Fruit fly (Drosophila melanogaster): ENCODE data around the gene smg.
A peak's percentile ranks its signal among the peaks of the same experiment; 100 is the strongest.

Gene smg

DNA sequence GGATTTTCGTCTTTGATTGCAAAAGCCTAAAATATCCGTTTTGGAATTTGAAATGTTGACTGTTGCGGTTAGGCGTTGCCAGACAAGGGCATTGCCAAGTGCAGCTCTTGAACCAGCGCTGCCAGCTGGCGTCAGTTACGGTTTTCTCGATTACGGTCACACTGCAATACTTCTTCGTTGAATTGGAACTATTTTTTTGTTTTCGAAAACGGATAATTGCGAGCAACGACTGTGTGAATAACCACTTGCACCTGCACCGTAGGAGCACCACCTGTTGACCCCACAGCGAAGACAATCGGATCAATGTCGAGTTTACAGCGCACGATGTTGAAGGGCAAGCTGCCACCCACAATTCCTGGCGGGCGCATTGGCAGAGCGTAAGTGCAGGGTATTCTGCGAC, 11.2 kb downstream of the smg start, which contains the start of gene CG5068:
TSS of gene CG5068 (plus strand) at position 129 of the 400 bp plus-strand sequence.
- TF ChIP-seq bab1 (GFP tag; optimal IDR thresholded peaks at IDR 0.05) (peak; percentile 10), Hr96 (GFP tag; optimal IDR thresholded peaks at IDR 0.05) (no peak)

DNA sequence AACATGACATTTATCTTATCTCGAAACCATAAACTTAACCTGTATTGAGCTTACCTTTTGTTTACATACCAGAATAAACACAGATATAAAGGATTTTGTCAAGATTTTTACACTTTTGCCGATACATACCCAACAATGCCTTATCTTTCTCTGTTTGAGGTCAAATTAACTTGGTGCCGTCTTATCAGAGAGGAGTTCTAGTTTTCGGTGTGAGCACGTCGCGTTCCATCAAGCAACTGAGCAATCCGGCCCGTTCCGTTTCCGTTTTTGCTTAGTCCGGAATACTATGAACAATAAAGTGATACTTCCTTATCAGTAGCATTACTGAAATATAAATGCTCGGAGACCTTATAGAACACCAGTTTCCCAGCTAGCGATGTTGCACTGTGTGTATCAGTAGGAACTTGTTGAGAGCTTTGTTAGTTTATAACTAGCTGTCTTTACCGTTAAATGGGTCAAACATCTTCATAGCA, 11.9 kb downstream of the smg start, which contains the start of gene Galk:
TSS of gene Galk (minus strand) at position 244 of the 473 bp plus-strand sequence.
- peak; percentile 22 for TF ChIP-seq ovo (GFP tag; optimal IDR thresholded peaks at IDR 0.05)
- peak; percentile 28 for TF ChIP-seq CG1620 (GFP tag; optimal IDR thresholded peaks at IDR 0.05)
- no peak for TF ChIP-seq pad (GFP tag; optimal IDR thresholded peaks at IDR 0.05)
- peak; percentile 44 for TF ChIP-seq CG12768 (GFP tag; optimal IDR thresholded peaks at IDR 0.05)
- TF ChIP-seq CG14711 (tag; optimal IDR thresholded peaks at IDR 0.05): no peak
- TF ChIP-seq Crg-1 (GFP tag; optimal IDR thresholded peaks at IDR 0.05): peak; percentile 5
- peak; percentile 13 for TF ChIP-seq Clk (GFP tag; optimal IDR thresholded peaks at IDR 0.05)
- peak; percentile 45 for TF ChIP-seq Mnt (GFP tag; optimal IDR thresholded peaks at IDR 0.05)
- no peak for TF ChIP-seq CG7045 (GFP tag; optimal IDR thresholded peaks at IDR 0.05)
- TF ChIP-seq tj (GFP tag; optimal IDR thresholded peaks at IDR 0.05): peak; percentile 25
- peak; percentile 64 for TF ChIP-seq CG5204 (GFP tag; optimal IDR thresholded peaks at IDR 0.05)
- TF ChIP-seq toe (GFP tag; optimal IDR thresholded peaks at IDR 0.05): no peak
- TF ChIP-seq CG7101 (tag; optimal IDR thresholded peaks at IDR 0.05): peak; percentile 59
- no peak for TF ChIP-seq bab1 (GFP tag; optimal IDR thresholded peaks at IDR 0.05)
- peak; percentile 29 for TF ChIP-seq cic (GFP tag; optimal IDR thresholded peaks at IDR 0.05)
- TF ChIP-seq CG11617 (GFP tag; optimal IDR thresholded peaks at IDR 0.05): no peak
- TF ChIP-seq kay (GFP tag; ENCODE audit: borderline replicate concordance): no peak
- TF ChIP-seq CG33017 (tag; optimal IDR thresholded peaks at IDR 0.05): peak; percentile 70

DNA sequence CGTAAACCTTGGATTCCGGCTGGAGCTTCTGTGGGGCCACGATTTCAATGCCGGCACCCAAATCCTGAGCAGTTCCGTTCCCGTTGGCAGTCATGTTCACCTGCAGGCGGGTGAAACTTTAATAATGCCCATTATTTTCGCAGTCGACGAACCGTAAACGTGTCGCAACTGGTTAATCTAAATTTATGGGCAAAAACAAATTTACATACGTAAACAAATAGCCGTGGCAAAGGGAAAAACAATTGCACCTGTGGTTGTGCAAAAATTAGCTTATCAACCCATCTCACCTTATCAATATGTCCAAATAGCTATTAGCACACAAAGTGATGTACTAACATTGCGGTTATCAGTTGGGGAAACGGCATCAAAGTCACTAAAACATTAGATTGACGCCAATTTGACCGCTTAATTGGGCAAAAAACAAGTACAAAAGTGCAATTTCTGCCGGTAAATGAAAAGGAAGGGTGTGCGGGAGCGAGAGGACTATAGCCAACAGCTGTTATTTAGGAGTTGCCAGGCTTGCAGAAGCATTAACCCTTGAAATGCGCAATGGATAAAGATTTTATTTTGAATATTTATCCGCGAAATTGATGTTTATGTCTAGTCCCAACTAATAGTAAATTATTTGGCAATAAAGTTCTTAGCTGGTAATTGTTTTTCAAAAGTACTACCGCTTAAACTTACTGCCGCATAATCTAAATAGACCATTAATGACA, 12.5 kb downstream of the smg start:
- peak; percentile 28 for TF ChIP-seq CG11617 (GFP tag; optimal IDR thresholded peaks at IDR 0.05)
- TF ChIP-seq Crg-1 (GFP tag; optimal IDR thresholded peaks at IDR 0.05): peak; percentile 19
- TF ChIP-seq CG33017 (tag; optimal IDR thresholded peaks at IDR 0.05): peak; percentile 58
- peak; percentile 25 for TF ChIP-seq tj (GFP tag; optimal IDR thresholded peaks at IDR 0.05)
- no peak for TF ChIP-seq CG7101 (tag; optimal IDR thresholded peaks at IDR 0.05)
- peak; percentile 89 for TF ChIP-seq CG14711 (tag; optimal IDR thresholded peaks at IDR 0.05)
- TF ChIP-seq toe (GFP tag; optimal IDR thresholded peaks at IDR 0.05): no peak
- peak; percentile 41 for TF ChIP-seq CG12768 (GFP tag; optimal IDR thresholded peaks at IDR 0.05)
- no peak for TF ChIP-seq CG1620 (GFP tag; optimal IDR thresholded peaks at IDR 0.05)
- TF ChIP-seq cnc (optimal IDR thresholded peaks at IDR 0.05): no peak
- peak; percentile 79 for TF ChIP-seq cic (GFP tag; optimal IDR thresholded peaks at IDR 0.05)
- TF ChIP-seq kay (GFP tag; ENCODE audit: borderline replicate concordance): peak; percentile 7
- peak; percentile 37 for TF ChIP-seq Mnt (GFP tag; optimal IDR thresholded peaks at IDR 0.05)
- no peak for TF ChIP-seq bab1 (GFP tag; optimal IDR thresholded peaks at IDR 0.05)
- TF ChIP-seq pad (GFP tag; optimal IDR thresholded peaks at IDR 0.05): no peak
- TF ChIP-seq CG5204 (GFP tag; optimal IDR thresholded peaks at IDR 0.05): no peak
- TF ChIP-seq Clk (GFP tag; optimal IDR thresholded peaks at IDR 0.05): no peak
- TF ChIP-seq CG7045 (GFP tag; optimal IDR thresholded peaks at IDR 0.05): peak; percentile 60
- peak; percentile 8 for TF ChIP-seq Hr96 (GFP tag; optimal IDR thresholded peaks at IDR 0.05)
- no peak for TF ChIP-seq ovo (GFP tag; optimal IDR thresholded peaks at IDR 0.05)

DNA sequence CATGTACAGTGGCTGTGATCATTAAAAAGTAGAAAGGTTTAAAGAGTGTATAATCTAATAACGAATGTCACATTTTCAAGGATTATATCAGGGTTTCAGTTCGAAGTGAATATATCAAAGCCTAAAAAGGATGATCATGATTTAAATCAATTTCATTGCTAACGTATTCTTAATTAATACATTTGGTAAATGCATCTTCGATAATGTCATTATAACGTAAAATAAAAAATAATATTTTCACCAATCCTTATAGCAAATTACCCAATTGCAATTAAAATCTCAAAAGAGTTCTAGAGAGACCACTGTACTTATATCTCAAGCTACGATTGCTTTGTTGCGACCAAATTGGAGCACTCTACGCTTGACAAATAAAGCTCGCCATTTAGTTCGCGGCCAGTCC, 15.7 kb downstream of the smg start:
- TF ChIP-seq Crg-1 (GFP tag; optimal IDR thresholded peaks at IDR 0.05) (no peak), toe (GFP tag; optimal IDR thresholded peaks at IDR 0.05) (no peak), ovo (GFP tag; optimal IDR thresholded peaks at IDR 0.05) (no peak), CG7045 (GFP tag; optimal IDR thresholded peaks at IDR 0.05) (no peak), CG12768 (GFP tag; optimal IDR thresholded peaks at IDR 0.05) (no peak), kay (GFP tag; ENCODE audit: borderline replicate concordance) (no peak), Hr96 (GFP tag; optimal IDR thresholded peaks at IDR 0.05) (no peak), CG1620 (GFP tag; optimal IDR thresholded peaks at IDR 0.05) (no peak), CG7101 (tag; optimal IDR thresholded peaks at IDR 0.05) (no peak), pad (GFP tag; optimal IDR thresholded peaks at IDR 0.05) (no peak), tj (GFP tag; optimal IDR thresholded peaks at IDR 0.05) (no peak), bab1 (GFP tag; optimal IDR thresholded peaks at IDR 0.05) (no peak), CG5204 (GFP tag; optimal IDR thresholded peaks at IDR 0.05) (no peak), cnc (optimal IDR thresholded peaks at IDR 0.05) (no peak), cic (GFP tag; optimal IDR thresholded peaks at IDR 0.05) (no peak), CG33017 (tag; optimal IDR thresholded peaks at IDR 0.05) (no peak), Mnt (GFP tag; optimal IDR thresholded peaks at IDR 0.05) (no peak)

DNA sequence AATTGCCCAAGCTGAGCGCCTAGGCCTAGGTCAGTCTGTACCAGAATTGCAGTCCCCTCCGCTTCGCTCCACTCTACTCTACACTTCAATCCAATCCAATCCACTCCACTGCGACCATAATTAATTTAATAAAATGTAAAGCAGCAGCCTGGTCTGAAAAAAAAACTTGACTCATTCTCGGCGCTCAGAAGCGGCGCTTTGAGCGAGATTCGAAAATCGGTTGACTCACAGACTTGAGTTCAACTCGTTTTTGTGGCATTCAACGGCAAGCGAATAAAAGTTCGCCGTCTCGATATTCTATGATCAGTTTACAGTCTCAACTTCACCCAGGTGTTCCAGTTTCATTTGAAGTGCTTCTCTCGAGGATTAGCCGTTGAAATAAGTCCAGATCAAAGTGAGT, 16.3 kb downstream of the smg start, which contains the start of gene CG13314:
TSS of gene CG13314 (plus strand) at position 301 of the 400 bp plus-strand sequence.
- TF ChIP-seq CG7045 (GFP tag; optimal IDR thresholded peaks at IDR 0.05) (no peak), cic (GFP tag; optimal IDR thresholded peaks at IDR 0.05) (no peak), Mnt (GFP tag; optimal IDR thresholded peaks at IDR 0.05) (no peak), toe (GFP tag; optimal IDR thresholded peaks at IDR 0.05) (no peak), kay (GFP tag; ENCODE audit: borderline replicate concordance) (no peak), CG14711 (tag; optimal IDR thresholded peaks at IDR 0.05) (no peak), CG12768 (GFP tag; optimal IDR thresholded peaks at IDR 0.05) (no peak)

DNA sequence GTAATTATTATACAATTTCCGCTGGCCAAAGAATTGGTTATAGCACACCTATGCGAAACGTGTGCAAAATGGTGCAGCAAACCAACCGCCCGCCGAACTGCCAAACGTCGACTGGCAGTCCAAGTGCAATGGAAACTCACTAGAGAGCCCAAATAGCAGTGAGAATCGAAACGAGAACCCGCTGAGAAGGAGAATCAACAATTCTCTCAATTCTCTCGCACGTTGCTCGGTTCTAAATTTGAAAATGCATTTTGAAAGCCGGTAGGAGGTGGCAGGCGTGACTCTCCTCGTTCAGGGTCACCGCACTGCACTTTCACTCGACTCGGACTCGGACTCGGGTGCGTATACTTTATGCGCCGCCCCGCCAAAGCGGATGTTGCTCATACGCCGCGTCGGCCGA, 18.0 kb downstream of the smg start, which contains the start of gene CG5644:
TSS of gene CG5644 (minus strand) at position 101 of the 400 bp plus-strand sequence.
- TF ChIP-seq tj (GFP tag; optimal IDR thresholded peaks at IDR 0.05) (peak; percentile 0), CG11617 (GFP tag; optimal IDR thresholded peaks at IDR 0.05) (no peak)
